Fruit fly (Drosophila melanogaster) whole organism, embryonic: ENCODE results near the gene Cyp28d2.

ENCODE experiments used
- Abd-B ChIP-seq: fragments of 200-800 bp; sonication (Bioruptor generic); optimal IDR thresholded peaks from 2 replicates; lab custom pipeline; 2018; ENCODE audit warnings: missing biosample characterization, mild to moderate bottlenecking, missing genetic modification characterization, moderate library complexity
- Antp ChIP-seq: fragments of 200-800 bp; sonication (Bioruptor generic); optimal IDR thresholded peaks from 3 replicates; lab custom pipeline; 2016; ENCODE audit warnings: missing biosample characterization, missing genetic modification characterization
- Atf-2 ChIP-seq: fragments of 200-800 bp; sonication (Bioruptor generic); optimal IDR thresholded peaks from 2 replicates; lab custom pipeline; 2016; ENCODE audit warnings: missing biosample characterization, missing genetic modification characterization
- BEAF-32 ChIP-seq: fragments of 200-800 bp; sonication (Bioruptor generic); optimal IDR thresholded peaks from 3 replicates; lab custom pipeline; 2017; ENCODE audit warnings: missing biosample characterization, missing genetic modification characterization, mild to moderate bottlenecking, moderate library complexity, missing genetic modification reagents
- CG10267 ChIP-seq: fragments of 200-800 bp; sonication (Bioruptor generic); optimal IDR thresholded peaks from 2 replicates; lab custom pipeline; 2018; ENCODE audit warnings: missing biosample characterization, mild to moderate bottlenecking, missing genetic modification characterization, moderate library complexity
- CG11723 ChIP-seq: fragments of 200-800 bp; sonication (Bioruptor generic); optimal IDR thresholded peaks from 2 replicates; lab custom pipeline; 2017; ENCODE audit warnings: missing biosample characterization, mild to moderate bottlenecking, missing genetic modification characterization
- CG12769 ChIP-seq: fragments of 200-800 bp; sonication (Bioruptor generic); optimal IDR thresholded peaks from 2 replicates; lab custom pipeline; 2019; ENCODE audit warnings: missing biosample characterization, mild to moderate bottlenecking, missing genetic modification characterization, moderate library complexity
- CG13775 ChIP-seq: fragments of 200-800 bp; sonication (Bioruptor generic); optimal IDR thresholded peaks from 3 replicates; lab custom pipeline; 2017; ENCODE audit warnings: missing biosample characterization, mild to moderate bottlenecking, missing genetic modification characterization
- CG15011 ChIP-seq: fragments of 200-800 bp; sonication (Bioruptor generic); optimal IDR thresholded peaks from 3 replicates; lab custom pipeline; 2018; ENCODE audit warnings: missing biosample characterization, mild to moderate bottlenecking, missing genetic modification characterization
- CG17568 ChIP-seq: fragments of 200-800 bp; sonication (Bioruptor generic); optimal IDR thresholded peaks from 2 replicates; lab custom pipeline; 2018; ENCODE audit warnings: missing biosample characterization, mild to moderate bottlenecking, missing genetic modification characterization, moderate library complexity
- CG2120 ChIP-seq: fragments of 200-800 bp; sonication (Bioruptor generic); optimal IDR thresholded peaks from 3 replicates; lab custom pipeline; 2016; ENCODE audit warnings: missing biosample characterization, missing genetic modification characterization
- CG2202 ChIP-seq: fragments of 200-800 bp; sonication (Bioruptor generic); optimal IDR thresholded peaks from 2 replicates; lab custom pipeline; 2018; ENCODE audit warnings: missing biosample characterization, mild to moderate bottlenecking, missing genetic modification characterization
- CG2889 ChIP-seq: fragments of 200-800 bp; sonication (Bioruptor generic); IDR thresholded peaks from 3 replicates; pipeline ENCODE4 v1.3.6; 2022; ENCODE audit warnings: missing biosample characterization, missing genetic modification characterization
- CG3065 ChIP-seq: fragments of 200-800 bp; sonication (Bioruptor generic); optimal IDR thresholded peaks from 2 replicates; lab custom pipeline; 2016; ENCODE audit warnings: missing biosample characterization, missing genetic modification characterization
- CG4617 ChIP-seq: fragments of 200-800 bp; sonication (Bioruptor generic); optimal IDR thresholded peaks from 3 replicates; lab custom pipeline; 2016; ENCODE audit warnings: missing biosample characterization, missing genetic modification characterization, borderline replicate concordance
- CG6689 ChIP-seq: fragments of 200-800 bp; sonication (Bioruptor generic); IDR thresholded peaks from 2 replicates; pipeline ENCODE4 v1.3.6; 2022; ENCODE audit warnings: missing biosample characterization, missing genetic modification characterization
- CG8359 ChIP-seq: fragments of 200-800 bp; sonication (Bioruptor generic); optimal IDR thresholded peaks from 2 replicates; lab custom pipeline; 2017; ENCODE audit warnings: missing biosample characterization, mild to moderate bottlenecking, missing genetic modification characterization, borderline replicate concordance
- CG8765 ChIP-seq: fragments of 200-800 bp; sonication (Bioruptor generic); IDR thresholded peaks from 2 replicates; pipeline ENCODE4 v1.3.6; 2022; ENCODE audit warnings: missing biosample characterization, missing genetic modification characterization
- Dek ChIP-seq: fragments of 200-800 bp; sonication (Bioruptor generic); optimal IDR thresholded peaks from 3 replicates; lab custom pipeline; 2019; ENCODE audit warnings: missing biosample characterization, mild to moderate bottlenecking, missing genetic modification characterization, moderate library complexity
- Dip3 ChIP-seq: fragments of 200-800 bp; sonication (Bioruptor generic); optimal IDR thresholded peaks from 3 replicates; lab custom pipeline; 2016; ENCODE audit warnings: missing biosample characterization, missing genetic modification characterization
- Eip74EF ChIP-seq, 2 experiments: fragments of 200-800 bp in 1 of 2; fragments of >200 bp in 1 of 2; sonication (Bioruptor generic) in 1 of 2; optimal IDR thresholded peaks; 2 replicates each; lab custom pipeline; 2017 to 2019; ENCODE audit warnings: missing biosample characterization in 2 of 2, missing genetic modification characterization in 2 of 2, mild to moderate bottlenecking in 1 of 2, moderate library complexity in 1 of 2
- Gsc ChIP-seq: fragments of 200-800 bp; sonication (Bioruptor generic); IDR thresholded peaks from 2 replicates; pipeline ENCODE4 v1.3.6; 2022; ENCODE audit warnings: missing biosample characterization, missing genetic modification characterization
- Gug ChIP-seq: fragments of 200-800 bp; sonication (Bioruptor generic); IDR thresholded peaks from 4 replicates; pipeline ENCODE4 v1.3.6; 2022; ENCODE audit warnings: missing biosample characterization, missing genetic modification characterization
- H15 ChIP-seq: fragments of 200-800 bp; sonication (Bioruptor generic); IDR thresholded peaks from 3 replicates; pipeline ENCODE4 v1.3.6; 2022; ENCODE audit warnings: missing biosample characterization, missing genetic modification characterization
- Hmr ChIP-seq: fragments of 200-800 bp; sonication (Bioruptor generic); optimal IDR thresholded peaks from 3 replicates; lab custom pipeline; 2017; ENCODE audit warnings: mild to moderate bottlenecking, missing biosample characterization, missing genetic modification reagents, missing genetic modification characterization
- Myb ChIP-seq: fragments of 200-800 bp; sonication (Bioruptor generic); optimal IDR thresholded peaks from 2 replicates; lab custom pipeline; 2016; ENCODE audit warnings: missing biosample characterization, missing genetic modification characterization
- Oli ChIP-seq: fragments of 200-800 bp; sonication (Bioruptor generic); optimal IDR thresholded peaks from 2 replicates; lab custom pipeline; 2018; ENCODE audit warnings: missing biosample characterization, mild to moderate bottlenecking, missing genetic modification characterization, moderate library complexity
- Usf ChIP-seq: fragments of 200-800 bp; sonication (Bioruptor generic); optimal IDR thresholded peaks from 2 replicates; lab custom pipeline; 2017; ENCODE audit warnings: missing genotype, missing biosample characterization, missing genetic modification characterization
- aop ChIP-seq: fragments of 200-800 bp; sonication (Bioruptor generic); IDR thresholded peaks from 2 replicates; pipeline ENCODE4 v1.3.6; 2022; ENCODE audit warnings: missing biosample characterization, missing genetic modification characterization
- cg ChIP-seq: fragments of 200-800 bp; sonication (Bioruptor generic); optimal IDR thresholded peaks from 3 replicates; lab custom pipeline; 2019; ENCODE audit warnings: missing biosample characterization, mild to moderate bottlenecking, missing genetic modification characterization, moderate library complexity
- dpn ChIP-seq, 2 experiments: fragments of 200-800 bp; sonication (Bioruptor generic); optimal IDR thresholded peaks; 3 replicates each; lab custom pipeline; 2016; ENCODE audit warnings: missing biosample characterization in 2 of 2, missing genetic modification characterization in 2 of 2
- dysf ChIP-seq: fragments of 200-800 bp; sonication (Bioruptor generic); IDR thresholded peaks from 3 replicates; pipeline ENCODE4 v1.3.6; 2022; ENCODE audit warnings: missing biosample characterization, missing genetic modification characterization
- ewg ChIP-seq: fragments of 200-800 bp; sonication (Bioruptor generic); optimal IDR thresholded peaks from 3 replicates; lab custom pipeline; 2017; ENCODE audit warnings: mild to moderate bottlenecking, missing biosample characterization, missing genetic modification reagents, missing genetic modification characterization
- fd96Cb ChIP-seq: fragments of 200-800 bp; sonication (Bioruptor generic); optimal IDR thresholded peaks from 2 replicates; lab custom pipeline; 2018; ENCODE audit warnings: missing biosample characterization, mild to moderate bottlenecking, missing genetic modification characterization, moderate library complexity
- ftz-f1 ChIP-seq: fragments of 200-800 bp; sonication (Bioruptor generic); optimal IDR thresholded peaks from 2 replicates; lab custom pipeline; 2016; ENCODE audit warnings: missing biosample characterization, missing genetic modification characterization
- gcm2 ChIP-seq: fragments of 200-800 bp; sonication (Bioruptor generic); optimal IDR thresholded peaks from 2 replicates; lab custom pipeline; 2016; ENCODE audit warnings: missing biosample characterization, missing genetic modification characterization
- gem ChIP-seq: fragments of 200-800 bp; sonication (Bioruptor generic); optimal IDR thresholded peaks from 2 replicates; lab custom pipeline; 2019; ENCODE audit warnings: missing biosample characterization, mild to moderate bottlenecking, missing genetic modification characterization, moderate library complexity
- grau ChIP-seq: fragments of 200-800 bp; optimal IDR thresholded peaks from 3 replicates; lab custom pipeline; 2019; ENCODE audit warnings: missing biosample characterization, mild to moderate bottlenecking, missing genetic modification characterization, moderate library complexity
- insv ChIP-seq, 2 experiments: fragments of 200-800 bp; sonication (Bioruptor generic); optimal IDR thresholded peaks; 3 replicates each; lab custom pipeline; 2016 to 2018; ENCODE audit warnings: missing biosample characterization in 2 of 2, missing genetic modification characterization in 2 of 2
- lab ChIP-seq: fragments of 200-800 bp; sonication (Bioruptor generic); optimal IDR thresholded peaks from 3 replicates; lab custom pipeline; 2017; ENCODE audit warnings: missing biosample characterization, missing genetic modification characterization, mild to moderate bottlenecking, moderate library complexity, missing genetic modification reagents
- lola ChIP-seq, 3 experiments: fragments of >200 bp in 2 of 3; fragments of 200-800 bp in 1 of 3; sonication (Bioruptor generic) in 1 of 3; optimal IDR thresholded peaks; 2 replicates each; lab custom pipeline; 2017 to 2019; ENCODE audit warnings: missing biosample characterization in 3 of 3, missing genetic modification characterization in 3 of 3, mild to moderate bottlenecking in 1 of 3, moderate library complexity in 1 of 3
- otp ChIP-seq: fragments of 200-800 bp; sonication (Bioruptor generic); IDR thresholded peaks from 3 replicates; pipeline ENCODE4, ENCODE4 v1.3.6; 2022; ENCODE audit warnings: missing biosample characterization, missing genetic modification characterization
- scrt ChIP-seq: fragments of 200-800 bp; sonication (Bioruptor generic); optimal IDR thresholded peaks from 2 replicates; lab custom pipeline; 2018; ENCODE audit warnings: missing biosample characterization, mild to moderate bottlenecking, missing genetic modification characterization, moderate library complexity
- seq ChIP-seq: fragments of 200-800 bp; sonication (Bioruptor generic); IDR thresholded peaks from 2 replicates; pipeline ENCODE4 v1.3.6; 2022; ENCODE audit warnings: missing biosample characterization, missing genetic modification characterization
- sqz ChIP-seq: fragments of 200-800 bp; sonication (Bioruptor generic); optimal IDR thresholded peaks from 3 replicates; lab custom pipeline; 2018; ENCODE audit warnings: missing biosample characterization, mild to moderate bottlenecking, missing genetic modification characterization
- tna ChIP-seq: fragments of 200-800 bp; sonication (Bioruptor generic); IDR thresholded peaks from 2 replicates; pipeline ENCODE4 v1.3.6; 2022; ENCODE audit warnings: missing biosample characterization, missing genetic modification characterization; ENCODE audit not compliant: partially characterized antibody
- tup ChIP-seq: fragments of 200-800 bp; sonication (Bioruptor generic); optimal IDR thresholded peaks from 2 replicates; lab custom pipeline; 2016; ENCODE audit warnings: missing biosample characterization, mild to moderate bottlenecking, missing genetic modification characterization, moderate library complexity
- twi ChIP-seq: fragments of 200-800 bp; optimal IDR thresholded peaks from 2 replicates; lab custom pipeline; 2019; ENCODE audit warnings: missing biosample characterization, mild to moderate bottlenecking, missing genetic modification characterization, moderate library complexity
- tx ChIP-seq: fragments of 200-800 bp; sonication (Bioruptor generic); optimal IDR thresholded peaks from 2 replicates; lab custom pipeline; 2016; ENCODE audit warnings: missing biosample characterization, missing genetic modification characterization
- unc-4 ChIP-seq: fragments of 200-800 bp; sonication (Bioruptor generic); IDR thresholded peaks from 2 replicates; pipeline ENCODE4 v1.3.6; 2022; ENCODE audit warnings: missing biosample characterization, missing genetic modification characterization; ENCODE audit not compliant: partially characterized antibody

Cyp28d2 gene

dm6 chr2L:5196684-5197083 lies 10.4 kb upstream of the Cyp28d2 start (continued):
- no peak for TF ChIP-seq twi (tag; lab: Kevin White, UChicago)
- peak; percentile 20 for TF ChIP-seq ewg (GFP tag; lab: Kevin White, UChicago)
- no peak for TF ChIP-seq Usf (GFP tag; lab: Kevin White, UChicago)
- TF ChIP-seq BEAF-32 (GFP tag; lab: Kevin White, UChicago): no peak
- TF ChIP-seq lab (GFP tag; lab: Kevin White, UChicago): peak; percentile 85
- TF ChIP-seq scrt (GFP tag; lab: Kevin White, UChicago): no peak
- TF ChIP-seq dpn (GFP tag; optimal IDR thresholded peaks at IDR 0.05; lab: Kevin White, UChicago): no peak
- TF ChIP-seq Dip3 (GFP tag; lab: Kevin White, UChicago): no peak
- no peak for TF ChIP-seq CG8765 (GFP tag; lab: Robert Waterston, UW)
- no peak for TF ChIP-seq CG3065
- no peak for TF ChIP-seq tx
- TF ChIP-seq aop (GFP tag; lab: Robert Waterston, UW): no peak
- no peak for TF ChIP-seq gcm2 (GFP tag; lab: Kevin White, UChicago)
- no peak for TF ChIP-seq Abd-B (GFP tag; lab: Kevin White, UChicago)
- TF ChIP-seq insv (GFP tag; optimal IDR thresholded peaks at IDR 0.05; lab: Kevin White, UChicago): no peak
- TF ChIP-seq CG2202 (tag; lab: Kevin White, UChicago): peak; percentile 6
- TF ChIP-seq CG13775 (GFP tag; lab: Kevin White, UChicago): no peak
- TF ChIP-seq CG12769 (tag; lab: Kevin White, UChicago): no peak
- no peak for TF ChIP-seq Dek (tag; lab: Kevin White, UChicago)
- no peak for TF ChIP-seq CG8359 (GFP tag; lab: Kevin White, UChicago)
- no peak for TF ChIP-seq Antp
- no peak for TF ChIP-seq unc-4
- peak; percentile 17 for TF ChIP-seq Atf-2 (GFP tag; lab: Kevin White, UChicago)
- TF ChIP-seq fd96Cb (tag; lab: Kevin White, UChicago): no peak
- no peak for TF ChIP-seq Myb (GFP tag; lab: Kevin White, UChicago)
- no peak for TF ChIP-seq Eip74EF (GFP tag; optimal IDR thresholded peaks at IDR 0.05; lab: Kevin White, UChicago)
- TF ChIP-seq CG4617 (GFP tag; lab: Kevin White, UChicago): no peak
- TF ChIP-seq Gug (GFP tag; lab: Robert Waterston, UW): no peak
- peak; percentile 67; the same call in 1 of the 2 replicates for TF ChIP-seq seq
- no peak for TF ChIP-seq grau (tag; lab: Kevin White, UChicago)
- no peak for TF ChIP-seq lola (GFP tag; optimal IDR thresholded peaks at IDR 0.05; lab: Kevin White, UChicago)
- TF ChIP-seq Oli (tag; lab: Kevin White, UChicago): no peak
- TF ChIP-seq cg: no peak
- TF ChIP-seq CG6689 (GFP tag; lab: Robert Waterston, UW): 0 out of 2 replicates have a peak, but pooled peaks have one; percentile 6
- TF ChIP-seq CG2120: no peak
- TF ChIP-seq ftz-f1 (GFP tag; lab: Kevin White, UChicago): no peak
- no peak for TF ChIP-seq H15
- peak; percentile 80 for TF ChIP-seq otp (GFP tag; lab: Robert Waterston, UW)
- no peak for TF ChIP-seq sqz (GFP tag; lab: Kevin White, UChicago)
- no peak for TF ChIP-seq gem (tag; lab: Kevin White, UChicago)
- TF ChIP-seq CG11723: no peak
- no peak for TF ChIP-seq dysf
- no peak for TF ChIP-seq tna (GFP tag; lab: Robert Waterston, UW)
- peak; percentile 78 for TF ChIP-seq Hmr
- no peak for TF ChIP-seq CG15011 (GFP tag; lab: Kevin White, UChicago)
- TF ChIP-seq Gsc (GFP tag; lab: Robert Waterston, UW): no peak
- TF ChIP-seq tup (GFP tag; lab: Kevin White, UChicago): peak; percentile 43
- TF ChIP-seq CG10267 (tag; lab: Kevin White, UChicago): no peak
- TF ChIP-seq CG17568 (GFP tag; lab: Kevin White, UChicago): no peak
- no peak for TF ChIP-seq CG2889 (GFP tag; lab: Robert Waterston, UW)
